Worm (Caenorhabditis elegans) whole organism, young adult: ENCODE measurements around the gene hip-1.
A peak's percentile ranks its signal among the peaks of the same experiment; 100 is the strongest.

ENCODE experiments used
- B0035.1 ChIP-seq: sonication (generic microtip); optimal IDR thresholded peaks from 2 replicates; lab custom pipeline; 2016; ENCODE audit warnings: missing genetic modification characterization, mild to moderate bottlenecking, missing compliant biosample characterization, missing genotype, missing genetic modification reagents
- C06A6.2 ChIP-seq: fragments of 200-800 bp; sonication (Bioruptor generic); conservative IDR thresholded peaks from 2 replicates; pipeline ENCODE4 v1.3.6; 2022; ENCODE audit warnings: missing genetic modification characterization, missing compliant biosample characterization
- F10E7.11 ChIP-seq: sonication (generic microtip); optimal IDR thresholded peaks from 2 replicates; lab custom pipeline; 2017; ENCODE audit warnings: mild to moderate bottlenecking, missing genetic modification characterization, moderate library complexity, missing compliant biosample characterization
- F33H1.4 ChIP-seq: fragments of 200-800 bp; sonication (Bioruptor generic); IDR thresholded peaks from 2 replicates; pipeline ENCODE4 v1.3.6; 2022; ENCODE audit warnings: missing genetic modification reagents, missing genetic modification characterization, missing compliant biosample characterization
- F57A8.1 ChIP-seq: fragments of 200-800 bp; sonication (Bioruptor generic); optimal IDR thresholded peaks from 2 replicates; lab custom pipeline; 2018; ENCODE audit warnings: mild to moderate bottlenecking, missing genetic modification characterization, moderate library complexity, missing compliant biosample characterization
- F57C9.4 ChIP-seq: sonication (generic microtip); optimal IDR thresholded peaks from 2 replicates; lab custom pipeline; 2017; ENCODE audit warnings: mild to moderate bottlenecking, missing genetic modification characterization, missing compliant biosample characterization
- K12H6.12 ChIP-seq: fragments of 200-800 bp; sonication (Bioruptor generic); optimal IDR thresholded peaks from 2 replicates; lab custom pipeline; 2018; ENCODE audit warnings: mild to moderate bottlenecking, missing genetic modification characterization, missing compliant biosample characterization
- T26A5.8 ChIP-seq: sonication (generic microtip); optimal IDR thresholded peaks from 2 replicates; lab custom pipeline; 2016; ENCODE audit warnings: missing genetic modification characterization, missing compliant biosample characterization
- Y53G8AR.9 ChIP-seq: fragments of 200-800 bp; sonication (Bioruptor generic); conservative IDR thresholded peaks from 2 replicates; pipeline ENCODE4 v1.3.6; 2022; ENCODE audit warnings: missing genetic modification reagents, missing genetic modification characterization, missing compliant biosample characterization
- Y67H2A.10 ChIP-seq: fragments of 200-800 bp; sonication (Bioruptor generic); conservative IDR thresholded peaks from 2 replicates; pipeline ENCODE4 v1.3.6; 2022; ENCODE audit warnings: missing genetic modification reagents, missing genetic modification characterization, missing compliant biosample characterization
- aptf-2 ChIP-seq: fragments of 200-800 bp; sonication (Bioruptor generic); conservative IDR thresholded peaks from 2 replicates; pipeline ENCODE4 v1.3.6; 2022; ENCODE audit warnings: missing genetic modification reagents, missing genetic modification characterization, missing compliant biosample characterization
- aptf-3 ChIP-seq: fragments of 200-800 bp; sonication (Bioruptor generic); IDR thresholded peaks from 2 replicates; pipeline ENCODE4 v1.3.6; 2022; ENCODE audit warnings: missing genetic modification characterization, missing compliant biosample characterization
- athp-1 ChIP-seq: sonication (generic microtip); optimal IDR thresholded peaks from 2 replicates; lab custom pipeline; 2017; ENCODE audit warnings: mild to moderate bottlenecking, missing genetic modification characterization, missing compliant biosample characterization
- ceh-100 ChIP-seq: fragments of 200-800 bp; sonication (Bioruptor generic); IDR thresholded peaks from 2 replicates; pipeline ENCODE4 v1.3.6; 2022; ENCODE audit warnings: missing genetic modification reagents, missing genetic modification characterization, missing compliant biosample characterization
- ceh-58 ChIP-seq: fragments of 200-800 bp; sonication (Bioruptor generic); IDR thresholded peaks from 2 replicates; pipeline ENCODE4 v1.3.6; 2022; ENCODE audit warnings: missing genetic modification characterization, missing compliant biosample characterization
- chd-7 ChIP-seq: sonication (generic microtip); optimal IDR thresholded peaks from 2 replicates; lab custom pipeline; 2016; ENCODE audit warnings: mild to moderate bottlenecking, missing genetic modification characterization, moderate library complexity, missing compliant biosample characterization
- efl-1 ChIP-seq: fragments of 150-350 bp; optimal IDR thresholded peaks from 2 replicates; lab custom pipeline; 2014; ENCODE audit warnings: missing biosample characterization, missing genetic modification reagents, missing genetic modification characterization
- egl-44 ChIP-seq: fragments of 200-800 bp; sonication (Bioruptor generic); IDR thresholded peaks from 2 replicates; pipeline ENCODE4 v1.3.6; 2022; ENCODE audit warnings: missing genetic modification reagents, missing genetic modification characterization, missing compliant biosample characterization
- egrh-3 ChIP-seq: fragments of 200-800 bp; sonication (Bioruptor generic); IDR thresholded peaks from 2 replicates; pipeline ENCODE4 v1.3.6; 2022; ENCODE audit warnings: missing genetic modification reagents, missing genetic modification characterization, missing compliant biosample characterization
- gei-17 ChIP-seq: fragments of 200-800 bp; sonication (Bioruptor generic); optimal IDR thresholded peaks from 2 replicates; lab custom pipeline; 2018; ENCODE audit warnings: mild to moderate bottlenecking, missing genetic modification characterization, missing compliant biosample characterization
- him-1 ChIP-seq: sonication (generic microtip); optimal IDR thresholded peaks from 2 replicates; lab custom pipeline; 2016; ENCODE audit warnings: missing genotype, missing genetic modification reagents, missing genetic modification characterization, missing compliant biosample characterization
- hmg-1.2 ChIP-seq: fragments of 200-800 bp; sonication (Bioruptor generic); IDR thresholded peaks from 2 replicates; pipeline ENCODE4 v1.3.6; 2022; ENCODE audit warnings: missing genetic modification reagents, missing genetic modification characterization, missing compliant biosample characterization
- hmg-20 ChIP-seq: fragments of 200-800 bp; sonication (Bioruptor generic); IDR thresholded peaks from 2 replicates; pipeline ENCODE4 v1.3.6; 2022; ENCODE audit warnings: missing genetic modification reagents, missing genetic modification characterization, missing compliant biosample characterization
- hrde-1 ChIP-seq: sonication (generic microtip); optimal IDR thresholded peaks from 2 replicates; lab custom pipeline; 2016; ENCODE audit warnings: missing genetic modification characterization, mild to moderate bottlenecking, missing compliant biosample characterization, moderate library complexity, missing genotype, missing genetic modification reagents, borderline replicate concordance
- hsf-1 ChIP-seq: fragments of 200-800 bp; sonication (Bioruptor generic); IDR thresholded peaks from 2 replicates; pipeline ENCODE4 v1.3.6; 2022; ENCODE audit warnings: missing genetic modification reagents, missing genetic modification characterization, missing compliant biosample characterization
- let-607 ChIP-seq, 2 experiments: fragments of 200-800 bp in 1 of 2; sonication (Bioruptor generic) in 1 of 2; sonication (generic microtip) in 1 of 2; optimal IDR thresholded peaks; 2 replicates each; lab custom pipeline; 2016 to 2018; ENCODE audit warnings: mild to moderate bottlenecking in 2 of 2, missing compliant biosample characterization in 2 of 2, missing genetic modification characterization in 2 of 2, moderate library complexity in 2 of 2, missing genotype in 1 of 2
- lin-26 ChIP-seq: fragments of 200-800 bp; sonication (Bioruptor generic); IDR thresholded peaks from 2 replicates; pipeline ENCODE4 v1.3.6; 2022; ENCODE audit warnings: missing genetic modification reagents, missing genetic modification characterization, missing compliant biosample characterization
- madf-10 ChIP-seq: sonication (generic microtip); optimal IDR thresholded peaks from 2 replicates; lab custom pipeline; 2016; ENCODE audit warnings: mild to moderate bottlenecking, missing genetic modification characterization, missing compliant biosample characterization
- madf-3 ChIP-seq: fragments of 200-800 bp; sonication (Bioruptor generic); IDR thresholded peaks from 2 replicates; pipeline ENCODE4 v1.3.6; 2022; ENCODE audit warnings: missing genetic modification reagents, missing genetic modification characterization, missing compliant biosample characterization
- mcd-1 ChIP-seq: fragments of 200-800 bp; sonication (Bioruptor generic); IDR thresholded peaks from 2 replicates; pipeline ENCODE4 v1.3.6; 2022; ENCODE audit warnings: missing genetic modification reagents, missing genetic modification characterization, missing compliant biosample characterization
- nfya-2 ChIP-seq: fragments of 200-800 bp; sonication (Bioruptor generic); IDR thresholded peaks from 2 replicates; pipeline ENCODE4 v1.3.6; 2022; ENCODE audit warnings: missing genetic modification reagents, missing genetic modification characterization, missing compliant biosample characterization
- nhr-120 ChIP-seq: fragments of 200-800 bp; sonication (Bioruptor generic); IDR thresholded peaks from 2 replicates; pipeline ENCODE4 v1.3.6; 2022; ENCODE audit warnings: missing genetic modification characterization, missing compliant biosample characterization
- nhr-27 ChIP-seq: fragments of 200-800 bp; sonication (Bioruptor generic); optimal IDR thresholded peaks from 2 replicates; lab custom pipeline; 2018; ENCODE audit warnings: mild to moderate bottlenecking, missing genetic modification characterization, moderate library complexity, missing compliant biosample characterization
- nhr-90 ChIP-seq: sonication (generic microtip); optimal IDR thresholded peaks from 2 replicates; lab custom pipeline; 2016; ENCODE audit warnings: missing genotype, mild to moderate bottlenecking, missing genetic modification characterization, missing compliant biosample characterization
- rcor-1 ChIP-seq: fragments of 200-800 bp; sonication (Bioruptor generic); IDR thresholded peaks from 2 replicates; pipeline ENCODE4 v1.3.6; 2022; ENCODE audit warnings: missing genetic modification reagents, missing genetic modification characterization, missing compliant biosample characterization
- rpc-1 ChIP-seq, 2 experiments: fragments of 150-350 bp in 1 of 2; sonication (generic microtip) in 1 of 2; optimal IDR thresholded peaks; 2 replicates each; lab custom pipeline; 2014 to 2018; ENCODE audit warnings: missing biosample characterization in 1 of 2, missing genetic modification characterization in 1 of 2, missing genetic modification reagents in 1 of 2, missing genotype in 1 of 2
- zfh-2 ChIP-seq: fragments of 200-800 bp; sonication (Bioruptor generic); conservative IDR thresholded peaks from 2 replicates; pipeline ENCODE4 v1.3.6; 2022; ENCODE audit warnings: missing genetic modification reagents, missing genetic modification characterization, missing compliant biosample characterization
- ztf-26 ChIP-seq: sonication (generic microtip); optimal IDR thresholded peaks from 2 replicates; lab custom pipeline; 2017; ENCODE audit warnings: missing genetic modification characterization, missing compliant biosample characterization
- ztf-6 ChIP-seq: fragments of 200-800 bp; sonication (Bioruptor generic); IDR thresholded peaks from 2 replicates; pipeline ENCODE4 v1.3.6; 2022; ENCODE audit warnings: missing genetic modification reagents, missing genetic modification characterization, missing compliant biosample characterization

The hip-1 gene

ce11 chrIII:13624226-13624625 lies 1.9 kb upstream of the hip-1 start, which contains the start of gene taf-9 (continued):
- TF ChIP-seq madf-10, result no peak
- no peak for TF ChIP-seq hmg-20 (GFP tag; lab: Robert Waterston, UW)
- TF ChIP-seq F33H1.4 (GFP tag; lab: Robert Waterston, UW), result no peak
- no peak for TF ChIP-seq ceh-100 (GFP tag; lab: Robert Waterston, UW)
- TF ChIP-seq nhr-90 (tag; lab: Kevin White, UChicago), result no peak
- TF ChIP-seq aptf-3 (GFP tag; lab: Robert Waterston, UW), result 0 out of 2 replicates have a peak, but pooled peaks have one; percentile 12
- TF ChIP-seq egl-44 (GFP tag; lab: Robert Waterston, UW), result no peak
- TF ChIP-seq hrde-1 (tag; lab: Kevin White, UChicago), result no peak
- no peak for TF ChIP-seq Y67H2A.10
- TF ChIP-seq B0035.1, result no peak
- TF ChIP-seq C06A6.2 (GFP tag; lab: Robert Waterston, UW), result no peak
- TF ChIP-seq Y53G8AR.9, result peak; percentile 58; the same call in 1 of the 2 replicates
- no peak for TF ChIP-seq T26A5.8 (tag; lab: Kevin White, UChicago)
- TF ChIP-seq chd-7, result no peak
- TF ChIP-seq rcor-1 (GFP tag; lab: Robert Waterston, UW), result no peak
- TF ChIP-seq rpc-1 (optimal IDR thresholded peaks at IDR 0.05; lab: Kevin White, UChicago), result no peak
- no peak for TF ChIP-seq rpc-1 (tag; optimal IDR thresholded peaks at IDR 0.05; lab: Kevin White, UChicago)
- peak; percentile 18 for TF ChIP-seq F10E7.11
- no peak for TF ChIP-seq ztf-6 (GFP tag; lab: Robert Waterston, UW)
- TF ChIP-seq F57C9.4 (tag; lab: Kevin White, UChicago), result no peak
- TF ChIP-seq lin-26 (GFP tag; lab: Robert Waterston, UW), result no peak
- no peak for TF ChIP-seq gei-17
- TF ChIP-seq egrh-3 (GFP tag; lab: Robert Waterston, UW), result no peak
- peak; percentile 6; the same call in 1 of the 2 replicates for TF ChIP-seq hmg-1.2
- no peak for TF ChIP-seq ztf-26
- TF ChIP-seq nhr-27 (tag; lab: Kevin White, UChicago), result no peak
- no peak for TF ChIP-seq nhr-120 (GFP tag; lab: Robert Waterston, UW)
- no peak for TF ChIP-seq aptf-2
- 0 out of 2 replicates have a peak, but pooled peaks have one; percentile 39 for TF ChIP-seq ceh-58 (GFP tag; lab: Robert Waterston, UW)
- no peak for TF ChIP-seq efl-1

- no peak for TF ChIP-seq mcd-1 (GFP tag; lab: Robert Waterston, UW)
- TF ChIP-seq athp-1 (tag; lab: Kevin White, UChicago), result no peak
These were observed 722 bp upstream of the hip-1 start, which contains the start of gene mlc-5 for ce11 chrIII:13623014-13623413. TSS of gene mlc-5 (plus strand) at chrIII:13623314.

- TF ChIP-seq nfya-2, result no peak
- TF ChIP-seq him-1 (tag; lab: Kevin White, UChicago), result no peak
- no peak for TF ChIP-seq F10E7.11
- TF ChIP-seq rcor-1 (GFP tag; lab: Robert Waterston, UW), result 0 out of 2 replicates have a peak, but pooled peaks have one; percentile 9
- TF ChIP-seq mcd-1 (GFP tag; lab: Robert Waterston, UW), result no peak
- TF ChIP-seq K12H6.12 (tag; lab: Kevin White, UChicago), result no peak
- no peak for TF ChIP-seq let-607 (tag; optimal IDR thresholded peaks at IDR 0.05; lab: Kevin White, UChicago)
- TF ChIP-seq zfh-2 (GFP tag; lab: Robert Waterston, UW), result peak; percentile 79
- TF ChIP-seq hsf-1, result peak; percentile 45; the same call in 1 of the 2 replicates
- TF ChIP-seq nhr-120 (GFP tag; lab: Robert Waterston, UW), result no peak
- TF ChIP-seq madf-3 (GFP tag; lab: Robert Waterston, UW), result 0 out of 2 replicates have a peak, but pooled peaks have one; percentile 30
- peak; percentile 53; the same call in 1 of the 2 replicates for TF ChIP-seq egrh-3 (GFP tag; lab: Robert Waterston, UW)
- TF ChIP-seq F57A8.1 (GFP tag; lab: Kevin White, UChicago), result peak; percentile 52
These were observed 575 bp downstream of the hip-1 start for ce11 chrIII:13621717-13622116.
